Worm (Caenorhabditis elegans): ENCODE measurements around the gene acl-2.

Gene acl-2

ce11 chrV:10041484-10041883 lies 10.6 kb upstream of the acl-2 start (continued):
- TF ChIP-seq spr-1 (tag; optimal IDR thresholded peaks at IDR 0.05) (no peak), nhr-77 (tag; optimal IDR thresholded peaks at IDR 0.05) (no peak), nhr-25 (tag; optimal IDR thresholded peaks at IDR 0.05; ENCODE audit: borderline replicate concordance, insufficient read depth) (no peak), pqm-1 (tag; optimal IDR thresholded peaks at IDR 0.05) (no peak), snpc-4 (tag; optimal IDR thresholded peaks at IDR 0.05) (no peak), tag-97 (GFP tag; IDR thresholded peaks at IDR 0.05) (no peak), jun-1 (tag; optimal IDR thresholded peaks at IDR 0.05) (no peak), nhr-28 (tag; optimal IDR thresholded peaks at IDR 0.05) (peak; percentile 38), hmg-1.1 (GFP tag; IDR thresholded peaks at IDR 0.05) (peak; percentile 49; the same call in 1 of the 2 replicates), gei-8 (GFP tag; optimal IDR thresholded peaks at IDR 0.05) (no peak), fos-1 (tag; optimal IDR thresholded peaks at IDR 0.05) (no peak), unc-130 (GFP tag; optimal IDR thresholded peaks at IDR 0.05) (no peak), spr-3 (GFP tag; optimal IDR thresholded peaks at IDR 0.05) (no peak), egl-43 (GFP tag; IDR thresholded peaks at IDR 0.05) (0 out of 2 replicates have a peak, but pooled peaks have one; percentile 20), nhr-6 (tag; optimal IDR thresholded peaks at IDR 0.05) (no peak), lin-15B (tag; optimal IDR thresholded peaks at IDR 0.05) (no peak), F49E8.2 (tag; optimal IDR thresholded peaks at IDR 0.05; ENCODE audit: borderline replicate concordance) (no peak), nhr-237 (tag; optimal IDR thresholded peaks at IDR 0.05) (no peak), Y105C5A.15 (GFP tag; IDR thresholded peaks at IDR 0.05) (no peak), hlh-30 (tag; optimal IDR thresholded peaks at IDR 0.05; ENCODE audit: insufficient read depth) (peak; percentile 31), T26A8.4 (GFP tag; IDR thresholded peaks at IDR 0.05) (0 out of 2 replicates have a peak, but pooled peaks have one; percentile 31), T20F7.1 (GFP tag; optimal IDR thresholded peaks at IDR 0.05) (no peak), lin-39 (tag; optimal IDR thresholded peaks at IDR 0.05) (no peak), F44E2.7 (GFP tag; IDR thresholded peaks at IDR 0.05) (no peak), lim-7 (GFP tag; IDR thresholded peaks at IDR 0.05) (0 out of 2 replicates have a peak, but pooled peaks have one; percentile 40), dve-1 (tag; optimal IDR thresholded peaks at IDR 0.05; ENCODE audit: insufficient read depth) (peak; percentile 24), ceh-62 (tag; optimal IDR thresholded peaks at IDR 0.05) (no peak), daf-19 (GFP tag; conservative IDR thresholded peaks at IDR 0.05) (no peak), cey-2 (tag; optimal IDR thresholded peaks at IDR 0.05; ENCODE audit: borderline replicate concordance, insufficient read depth) (no peak), lin-1 (GFP tag; IDR thresholded peaks at IDR 0.05) (no peak), F26F4.8 (GFP tag; conservative IDR thresholded peaks at IDR 0.05) (no peak), daf-12 (tag; optimal IDR thresholded peaks at IDR 0.05) (no peak), ceh-82 (tag; optimal IDR thresholded peaks at IDR 0.05) (no peak), nhr-41 (GFP tag; IDR thresholded peaks at IDR 0.05) (no peak), tra-1 (GFP tag; IDR thresholded peaks at IDR 0.05) (peak; percentile 23; the same call in 1 of the 2 replicates), F37D6.2 (tag; optimal IDR thresholded peaks at IDR 0.05) (no peak), lin-29 (GFP tag; IDR thresholded peaks at IDR 0.05) (no peak), skn-1 (tag; optimal IDR thresholded peaks at IDR 0.05) (no peak), madf-5 (GFP tag; IDR thresholded peaks at IDR 0.05) (no peak), zfp-2 (tag; optimal IDR thresholded peaks at IDR 0.05) (no peak), vab-7 (GFP tag; IDR thresholded peaks at IDR 0.05) (no peak), nhr-111 (GFP tag; optimal IDR thresholded peaks at IDR 0.05) (no peak), snpc-1.2 (GFP tag; IDR thresholded peaks at IDR 0.05) (no peak), lsy-2 (tag; optimal IDR thresholded peaks at IDR 0.05) (peak; percentile 11 to 72), zag-1 (tag; optimal IDR thresholded peaks at IDR 0.05) (no peak), hlh-11 (tag; optimal IDR thresholded peaks at IDR 0.05) (peak; percentile 54), mdl-1 (tag; optimal IDR thresholded peaks at IDR 0.05) (no peak), Y75B8A.6 (GFP tag; IDR thresholded peaks at IDR 0.05) (no peak), nhr-42 (GFP tag; IDR thresholded peaks at IDR 0.05) (no peak), arid-1 (GFP tag; conservative IDR thresholded peaks at IDR 0.05) (0 out of 2 replicates have a peak, but pooled peaks have one; percentile 6), mxl-3 (GFP tag; optimal IDR thresholded peaks at IDR 0.05) (peak; percentile 17)

Data from whole organism, L4 larva.